Worm (Caenorhabditis elegans) whole organism, L3 larva: ENCODE measurements around the gene C03B1.1.

Experiments used
- ZK546.5 ChIP-seq: sonication (generic microtip); optimal IDR thresholded peaks from 2 replicates; lab custom pipeline; 2017; ENCODE audit warnings: missing biosample characterization, missing genetic modification characterization
- jun-1 ChIP-seq: fragments of 150-350 bp; optimal IDR thresholded peaks from 2 replicates; lab custom pipeline; 2014; ENCODE audit warnings: missing biosample characterization, missing genetic modification reagents, missing genetic modification characterization

ce11 chrX:6399450-6399849, 24.9 kb downstream of the C03B1.1 start:
- TF ChIP-seq ZK546.5 (tag; lab: Kevin White, UChicago) (no peak), jun-1 (tag; lab: Kevin White, UChicago) (no peak)
